Worm (Caenorhabditis elegans): ENCODE results near the gene noah-2.

noah-2 gene

ce11 chrIV:14077135-14077534 is 13.9 kb upstream of the noah-2 start, which contains the start of gene cfp-1:
Gene cfp-1 (plus strand): TSS chrIV:14077435.
- TF ChIP-seq efl-3 (GFP tag; optimal IDR thresholded peaks at IDR 0.05) (no peak), ztf-11 (tag; optimal IDR thresholded peaks at IDR 0.05) (no peak), ceh-63 (GFP tag; optimal IDR thresholded peaks at IDR 0.05) (no peak), ceh-8 (GFP tag; optimal IDR thresholded peaks at IDR 0.05) (no peak), pqm-1 (tag; optimal IDR thresholded peaks at IDR 0.05) (no peak), C34B4.2 (tag; optimal IDR thresholded peaks at IDR 0.05) (no peak), lin-15B (tag; optimal IDR thresholded peaks at IDR 0.05) (no peak), unc-130 (tag; optimal IDR thresholded peaks at IDR 0.05) (no peak), blmp-1 (tag; optimal IDR thresholded peaks at IDR 0.05) (no peak), isw-1 (GFP tag; IDR thresholded peaks at IDR 0.05) (no peak), nhr-47 (tag; optimal IDR thresholded peaks at IDR 0.05) (no peak), elt-2 (tag; optimal IDR thresholded peaks at IDR 0.05) (no peak), lir-3 (tag; optimal IDR thresholded peaks at IDR 0.05; ENCODE audit: poor library complexity) (no peak), mep-1 (tag; optimal IDR thresholded peaks at IDR 0.05) (no peak), nhr-28 (tag; optimal IDR thresholded peaks at IDR 0.05) (no peak), hlh-17 (GFP tag; optimal IDR thresholded peaks at IDR 0.05; ENCODE audit: borderline replicate concordance) (no peak)

- TF ChIP-seq efl-1 (optimal IDR thresholded peaks at IDR 0.05): no peak
- TF ChIP-seq efl-1 (GFP tag; optimal IDR thresholded peaks at IDR 0.05 in 1 of 2): no peak
- peak; percentile 65 for TF ChIP-seq xbp-1 (tag; optimal IDR thresholded peaks at IDR 0.05)
- TF ChIP-seq nhr-19 (GFP tag; conservative IDR thresholded peaks at IDR 0.05): no peak
These were observed 8.1 kb upstream of the noah-2 start for ce11 chrIV:14082956-14083355.

DNA sequence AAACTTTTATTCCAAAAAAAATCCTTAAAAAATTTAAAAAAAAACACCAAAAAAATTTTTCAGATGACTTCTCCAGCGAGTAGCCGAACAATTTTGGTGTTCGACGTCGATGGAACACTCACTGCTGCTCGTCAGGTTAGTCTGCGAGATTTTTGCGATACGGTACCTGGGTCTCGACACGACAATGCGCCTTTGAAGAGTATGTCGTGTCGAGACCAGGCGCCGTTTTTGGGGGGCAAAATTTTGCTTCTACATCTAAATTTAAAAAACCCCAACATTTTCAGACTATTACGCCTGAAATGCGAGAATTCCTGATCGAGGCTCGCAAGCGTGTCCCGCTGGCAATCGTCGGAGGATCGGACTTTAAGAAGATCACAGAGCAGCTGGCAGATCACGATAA is 7.5 kb upstream of the noah-2 start, which contains the start of gene F52B11.2:
F52B11.2 (plus strand) TSS at position 64 of the 400 bp plus-strand sequence.
- TF ChIP-seq nhr-85 (tag): peak; percentile 20
- TF ChIP-seq ceh-82 (tag; optimal IDR thresholded peaks at IDR 0.05): no peak

- TF ChIP-seq elt-3 (tag; optimal IDR thresholded peaks at IDR 0.05) (peak in 1 of 6 experiments; percentile 47), hlh-4 (tag; optimal IDR thresholded peaks at IDR 0.05) (no peak), blmp-1 (tag; optimal IDR thresholded peaks at IDR 0.05) (peak; percentile 96), unc-30 (tag; optimal IDR thresholded peaks at IDR 0.05) (no peak), efl-1 (optimal IDR thresholded peaks at IDR 0.05) (no peak), efl-1 (GFP tag; optimal IDR thresholded peaks at IDR 0.05 in 1 of 2) (no peak), tlp-1 (tag; optimal IDR thresholded peaks at IDR 0.05) (no peak), ceh-90 (tag; optimal IDR thresholded peaks at IDR 0.05) (no peak), mab-9 (GFP tag; IDR thresholded peaks at IDR 0.05) (no peak), lin-14 (GFP tag; optimal IDR thresholded peaks at IDR 0.05) (no peak), mep-1 (tag; optimal IDR thresholded peaks at IDR 0.05) (peak; percentile 43), fos-1 (tag; optimal IDR thresholded peaks at IDR 0.05) (no peak)
These were observed 4.7 kb upstream of the noah-2 start for ce11 chrIV:14086395-14086794.

ce11 chrIV:14089749-14090148 is 1.3 kb upstream of the noah-2 start:
- TF ChIP-seq efl-1 (optimal IDR thresholded peaks at IDR 0.05) (no peak), efl-1 (GFP tag; optimal IDR thresholded peaks at IDR 0.05 in 1 of 2) (peak in 1 of 2 experiments; percentile 43), lin-35 (GFP tag; optimal IDR thresholded peaks at IDR 0.05) (no peak), sptf-1 (tag; optimal IDR thresholded peaks at IDR 0.05) (no peak), blmp-1 (tag; optimal IDR thresholded peaks at IDR 0.05) (peak; percentile 100), mep-1 (tag; optimal IDR thresholded peaks at IDR 0.05) (peak; percentile 44), elt-3 (tag; optimal IDR thresholded peaks at IDR 0.05) (peak in 2 of 6 experiments; percentile 12 to 36), hpl-2 (GFP tag; optimal IDR thresholded peaks at IDR 0.05) (no peak), sox-4 (tag; optimal IDR thresholded peaks at IDR 0.05) (no peak)
